Worm (Caenorhabditis elegans): ENCODE results near the gene ZK1098.2.
A peak's percentile ranks its signal among the peaks of the same experiment; 100 is the strongest.

Gene ZK1098.2

DNA sequence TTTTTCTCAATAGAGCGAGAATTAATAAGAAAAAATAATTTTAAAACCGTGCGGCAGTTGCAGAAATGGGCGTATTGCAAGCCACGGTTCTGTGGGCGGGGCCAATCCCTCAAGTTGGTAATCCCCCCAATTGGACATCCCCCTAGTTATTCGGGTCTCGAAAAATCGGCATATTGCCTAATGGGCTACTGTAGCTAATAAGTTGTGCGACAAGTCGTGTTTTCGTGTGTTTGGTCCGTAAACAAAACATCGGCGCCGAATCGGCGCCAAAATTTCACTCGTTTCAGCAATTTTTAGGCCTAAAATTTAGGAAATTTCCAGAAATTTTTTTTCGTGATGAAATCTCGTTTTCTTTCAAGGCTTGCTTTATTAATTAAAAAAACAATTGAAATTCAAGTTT lies 24.6 kb upstream of the ZK1098.2 start (continued):
- TF ChIP-seq F39B2.1 (GFP tag; IDR thresholded peaks at IDR 0.05) (no peak), die-1 (tag; optimal IDR thresholded peaks at IDR 0.05) (no peak), aptf-3 (GFP tag; IDR thresholded peaks at IDR 0.05) (no peak), xnd-1 (tag; optimal IDR thresholded peaks at IDR 0.05) (peak; percentile 89), ceh-91 (GFP tag; IDR thresholded peaks at IDR 0.05) (peak; percentile 91), efl-1 (GFP tag; optimal IDR thresholded peaks at IDR 0.05) (peak; percentile 82), ztf-28 (GFP tag; IDR thresholded peaks at IDR 0.05) (no peak), ets-4 (GFP tag; optimal IDR thresholded peaks at IDR 0.05) (no peak), lsl-1 (GFP tag; optimal IDR thresholded peaks at IDR 0.05) (peak; percentile 89), nhr-27 (tag; optimal IDR thresholded peaks at IDR 0.05) (no peak), madf-8 (GFP tag; conservative IDR thresholded peaks at IDR 0.05) (peak; percentile 92), unc-62 (GFP tag; optimal IDR thresholded peaks at IDR 0.05) (no peak), let-607 (tag; optimal IDR thresholded peaks at IDR 0.05) (no peak), lin-54 (GFP tag; optimal IDR thresholded peaks at IDR 0.05) (peak; percentile 25), ceh-100 (GFP tag; IDR thresholded peaks at IDR 0.05) (peak; percentile 79), Y95B8A.8 (GFP tag; IDR thresholded peaks at IDR 0.05) (no peak), aptf-2 (GFP tag; conservative IDR thresholded peaks at IDR 0.05) (no peak), madf-10 (tag; optimal IDR thresholded peaks at IDR 0.05) (no peak), snpc-1.1 (tag; optimal IDR thresholded peaks at IDR 0.05; ENCODE audit: insufficient read depth) (no peak), cebp-1 (GFP tag; IDR thresholded peaks at IDR 0.05) (no peak), cebp-1 (tag; optimal IDR thresholded peaks at IDR 0.05) (no peak), zim-3 (tag; optimal IDR thresholded peaks at IDR 0.05) (no peak), C17E4.6 (GFP tag; IDR thresholded peaks at IDR 0.05) (peak; percentile 29; the same call in 1 of the 2 replicates), lin-35 (GFP tag; optimal IDR thresholded peaks at IDR 0.05) (no peak), hmg-1.2 (GFP tag; IDR thresholded peaks at IDR 0.05) (peak; percentile 33), lin-26 (GFP tag; IDR thresholded peaks at IDR 0.05) (0 out of 2 replicates have a peak, but pooled peaks have one; percentile 50), mcd-1 (GFP tag; IDR thresholded peaks at IDR 0.05) (peak; percentile 45), snpc-4 (GFP tag; optimal IDR thresholded peaks at IDR 0.05) (no peak), snpc-4 (tag; optimal IDR thresholded peaks at IDR 0.05) (peak in 1 of 4 experiments; percentile 23), egl-44 (GFP tag; IDR thresholded peaks at IDR 0.05) (no peak)

DNA sequence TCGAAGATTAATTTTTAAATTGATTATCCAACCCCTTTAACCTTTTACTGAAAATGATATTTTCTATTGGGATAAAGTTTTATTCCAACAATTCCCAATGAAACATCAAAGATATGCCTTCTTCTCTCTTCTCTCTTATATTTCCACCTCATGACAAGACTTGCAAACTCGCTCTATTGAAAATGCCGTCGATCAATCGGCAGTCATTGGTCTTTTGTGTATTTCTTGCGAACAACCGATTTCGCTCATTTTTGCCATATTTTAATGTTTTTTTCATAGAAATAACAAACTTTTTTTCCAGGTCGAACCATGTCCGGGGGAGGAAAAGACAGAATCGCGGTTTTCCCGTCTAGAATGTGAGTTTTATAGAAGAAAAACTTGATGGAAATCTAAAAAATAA lies 21.2 kb upstream of the ZK1098.2 start, which contains the start of gene vha-14:
TSS of gene vha-14 (plus strand) at position 302 of the 400 bp plus-strand sequence.
- TF ChIP-seq attf-5 (GFP tag; optimal IDR thresholded peaks at IDR 0.05), result peak; percentile 39
- TF ChIP-seq nhr-80 (tag; optimal IDR thresholded peaks at IDR 0.05), result peak; percentile 63
- TF ChIP-seq mcd-1 (GFP tag; IDR thresholded peaks at IDR 0.05), result peak; percentile 38; the same call in 1 of the 2 replicates
- TF ChIP-seq D2030.7 (GFP tag; IDR thresholded peaks at IDR 0.05), result no peak
- TF ChIP-seq F23B12.7 (tag; optimal IDR thresholded peaks at IDR 0.05; ENCODE audit: insufficient read depth), result peak; percentile 25

DNA sequence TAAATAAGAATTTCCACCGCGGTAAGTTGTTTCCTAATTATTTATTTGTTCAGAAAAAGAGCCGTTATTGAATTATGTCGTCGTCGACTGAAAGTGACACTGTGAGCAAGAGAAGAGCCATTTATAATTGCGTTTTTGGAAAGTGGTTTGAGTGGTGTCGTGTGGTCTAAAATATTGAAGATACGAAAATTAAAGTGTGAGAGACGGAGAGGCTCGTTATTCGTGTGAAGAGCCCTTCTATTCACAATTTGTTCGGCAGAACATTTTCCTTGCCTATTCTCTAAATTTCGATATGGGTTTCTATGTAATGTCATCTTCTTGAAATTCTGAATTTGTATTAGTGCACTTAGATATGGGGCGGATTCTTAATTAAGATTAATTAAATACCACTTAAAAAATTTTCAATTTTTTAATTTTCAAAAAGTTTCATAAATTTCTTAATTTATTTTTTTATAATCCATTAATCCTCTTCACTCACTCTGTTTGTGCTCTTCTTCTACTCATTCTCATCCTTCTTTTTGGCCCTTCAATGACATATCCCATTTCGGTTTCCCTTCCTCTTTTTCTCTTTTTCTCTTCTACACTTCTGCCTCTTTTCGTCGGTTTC lies 19.1 kb upstream of the ZK1098.2 start:
- TF ChIP-seq mcd-1 (GFP tag; IDR thresholded peaks at IDR 0.05) (0 out of 2 replicates have a peak, but pooled peaks have one; percentile 19), Y53G8AR.9 (GFP tag; conservative IDR thresholded peaks at IDR 0.05) (peak; percentile 70), ama-1 (optimal IDR thresholded peaks at IDR 0.05) (peak; percentile 41), ama-1 (GFP tag; optimal IDR thresholded peaks at IDR 0.05) (peak in 1 of 2 experiments; percentile 21), cebp-1 (GFP tag; IDR thresholded peaks at IDR 0.05) (no peak), cebp-1 (tag; optimal IDR thresholded peaks at IDR 0.05) (peak; percentile 45), F37B4.10 (GFP tag; IDR thresholded peaks at IDR 0.05) (0 out of 2 replicates have a peak, but pooled peaks have one; percentile 54), atf-7 (tag; optimal IDR thresholded peaks at IDR 0.05) (peak; percentile 51), rpc-1 (optimal IDR thresholded peaks at IDR 0.05) (no peak), rpc-1 (tag; optimal IDR thresholded peaks at IDR 0.05) (no peak), rcor-1 (GFP tag; IDR thresholded peaks at IDR 0.05) (no peak), ceh-100 (GFP tag; IDR thresholded peaks at IDR 0.05) (0 out of 2 replicates have a peak, but pooled peaks have one; percentile 12), B0019.2 (GFP tag; conservative IDR thresholded peaks at IDR 0.05) (0 out of 2 replicates have a peak, but pooled peaks have one; percentile 43), lin-35 (GFP tag; optimal IDR thresholded peaks at IDR 0.05) (peak in 1 of 3 experiments; percentile 51), gei-17 (GFP tag; optimal IDR thresholded peaks at IDR 0.05) (peak; percentile 24), unc-62 (GFP tag; optimal IDR thresholded peaks at IDR 0.05) (no peak), ceh-91 (GFP tag; IDR thresholded peaks at IDR 0.05) (no peak), Y56A3A.18 (GFP tag; IDR thresholded peaks at IDR 0.05) (0 out of 2 replicates have a peak, but pooled peaks have one; percentile 16), ceh-40 (GFP tag; IDR thresholded peaks at IDR 0.05) (0 out of 2 replicates have a peak, but pooled peaks have one; percentile 9)
